Fruit fly (Drosophila melanogaster): Measurements from ENCODE around the gene mnd.

DNA sequence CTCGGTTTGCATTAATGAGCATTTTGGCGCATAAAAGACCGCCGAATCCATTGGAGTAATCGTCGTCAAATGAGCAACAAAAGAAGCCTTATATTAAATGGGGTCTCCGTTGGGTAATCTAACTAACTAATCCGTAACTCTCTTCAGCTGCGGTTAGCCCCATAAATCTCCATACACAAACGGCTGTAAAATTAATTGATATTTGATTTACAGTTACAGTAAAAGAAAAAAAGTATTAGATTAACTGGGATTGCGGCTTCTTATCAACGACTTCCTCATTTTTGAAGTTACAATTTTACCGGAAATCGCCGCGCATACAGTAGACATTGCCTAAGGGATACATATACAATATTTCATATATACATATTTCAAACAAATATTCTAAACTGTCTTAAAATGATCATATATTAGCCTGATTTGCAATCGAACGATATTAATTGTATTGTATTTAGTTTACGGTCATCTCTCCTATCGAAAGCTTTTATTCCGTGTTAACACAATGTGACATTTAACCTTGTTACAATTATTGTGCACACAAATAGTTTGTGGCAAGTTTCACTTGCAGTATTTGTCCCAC is 1.5 kb downstream of the mnd start:
- TF ChIP-seq CTCF (optimal IDR thresholded peaks at IDR 0.05) (no peak), CG8478 (optimal IDR thresholded peaks at IDR 0.05) (no peak)

All from S2 (cell line).